Worm (Caenorhabditis elegans): ENCODE data around the gene osm-12.
A peak's percentile ranks its signal among the peaks of the same experiment; 100 is the strongest.

Gene osm-12

DNA sequence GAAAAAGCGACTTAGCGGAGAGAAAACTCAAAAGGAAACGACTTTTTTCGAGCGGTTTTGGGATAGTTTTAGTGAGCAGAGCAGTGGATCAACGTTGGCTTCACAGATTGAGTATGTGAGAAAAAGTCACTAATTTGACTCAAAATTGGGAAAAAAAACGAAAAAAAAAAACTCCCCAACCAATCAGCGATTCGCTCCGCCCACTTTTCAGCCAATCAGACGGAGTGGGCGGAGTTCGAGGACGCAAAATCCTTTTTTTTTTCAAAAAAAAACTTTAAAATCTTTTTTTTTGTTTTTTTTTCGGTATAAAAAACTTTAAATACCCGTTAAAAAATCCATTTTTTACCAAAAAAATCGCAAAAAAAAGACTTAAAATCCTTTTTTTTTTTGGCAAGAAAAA lies 18.5 kb upstream of the osm-12 start:
- TF ChIP-seq skn-1 (tag; optimal IDR thresholded peaks at IDR 0.05) (no peak), nhr-47 (tag; optimal IDR thresholded peaks at IDR 0.05) (no peak), lin-15B (tag; optimal IDR thresholded peaks at IDR 0.05) (no peak), F16B12.6 (tag; optimal IDR thresholded peaks at IDR 0.05) (no peak), nhr-237 (tag; optimal IDR thresholded peaks at IDR 0.05) (no peak), elt-3 (tag; optimal IDR thresholded peaks at IDR 0.05) (no peak), egl-13 (tag; optimal IDR thresholded peaks at IDR 0.05) (no peak), hlh-17 (GFP tag; optimal IDR thresholded peaks at IDR 0.05; ENCODE audit: borderline replicate concordance) (no peak), ces-1 (GFP tag; optimal IDR thresholded peaks at IDR 0.05) (no peak), zip-4 (GFP tag; optimal IDR thresholded peaks at IDR 0.05) (no peak), ama-1 (optimal IDR thresholded peaks at IDR 0.05) (no peak), vab-15 (tag; optimal IDR thresholded peaks at IDR 0.05) (no peak), hpl-2 (GFP tag; optimal IDR thresholded peaks at IDR 0.05) (no peak), blmp-1 (tag; optimal IDR thresholded peaks at IDR 0.05) (no peak), nhr-90 (tag; optimal IDR thresholded peaks at IDR 0.05; ENCODE audit: poor library complexity) (no peak), nhr-11 (tag; optimal IDR thresholded peaks at IDR 0.05) (no peak), swsn-7 (tag; optimal IDR thresholded peaks at IDR 0.05) (no peak)

DNA sequence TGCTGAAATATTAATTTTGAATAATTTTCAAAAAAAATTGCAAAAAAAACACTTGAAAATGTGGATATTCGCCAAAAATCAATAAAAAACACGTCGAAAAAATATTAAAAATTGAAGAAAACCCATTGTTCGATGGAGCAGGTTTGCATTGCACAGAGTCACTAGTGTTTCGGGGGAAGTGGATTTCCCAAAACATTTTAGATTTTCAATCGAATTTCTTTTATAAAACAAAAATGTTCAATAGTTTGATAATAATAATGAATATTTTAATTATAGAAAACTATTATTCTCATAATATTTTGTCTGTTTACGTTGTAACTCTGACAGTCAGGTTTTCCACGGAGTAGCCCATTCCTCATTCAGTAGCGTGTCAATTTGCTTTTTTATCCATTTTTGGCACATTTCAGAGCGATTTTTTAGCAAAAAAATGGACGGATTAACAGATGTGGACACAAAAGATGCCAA lies 16.3 kb upstream of the osm-12 start, which contains the start of the genes gex-4 and gphr-1:
Gene gex-4, minus strand, starts transcription at position 2 of the 465 bp plus-strand sequence.
Gene gphr-1, plus strand, starts transcription at position 415 of the 465 bp plus-strand sequence.
- peak; percentile 63 for TF ChIP-seq xbp-1 (tag; optimal IDR thresholded peaks at IDR 0.05)
- TF ChIP-seq fkh-4 (tag; optimal IDR thresholded peaks at IDR 0.05; ENCODE audit: borderline replicate concordance), result peak; percentile 38
- no peak for TF ChIP-seq lir-3 (tag; optimal IDR thresholded peaks at IDR 0.05; ENCODE audit: poor library complexity)
- TF ChIP-seq zag-1 (tag; optimal IDR thresholded peaks at IDR 0.05), result no peak
- peak; percentile 67 for TF ChIP-seq unc-98 (GFP tag; IDR thresholded peaks at IDR 0.05)
- peak; percentile 67 for TF ChIP-seq snu-23 (GFP tag; optimal IDR thresholded peaks at IDR 0.05)
- no peak for TF ChIP-seq grh-1 (GFP tag; IDR thresholded peaks at IDR 0.05)
- TF ChIP-seq efl-1 (optimal IDR thresholded peaks at IDR 0.05), result peak; percentile 48 to 60
- peak; percentile 67 to 96 for TF ChIP-seq efl-1 (GFP tag; optimal IDR thresholded peaks at IDR 0.05 in 1 of 2)
- TF ChIP-seq lsy-2 (tag; optimal IDR thresholded peaks at IDR 0.05), result peak; percentile 58 to 81
- no peak for TF ChIP-seq zip-4 (GFP tag; optimal IDR thresholded peaks at IDR 0.05)
- TF ChIP-seq aly-2 (tag; optimal IDR thresholded peaks at IDR 0.05), result no peak
- no peak for TF ChIP-seq ceh-8 (GFP tag; optimal IDR thresholded peaks at IDR 0.05)
- TF ChIP-seq ama-1 (optimal IDR thresholded peaks at IDR 0.05), result no peak
- no peak for TF ChIP-seq pag-3 (tag; optimal IDR thresholded peaks at IDR 0.05; ENCODE audit: borderline replicate concordance, insufficient read depth)
- TF ChIP-seq nhr-84 (tag; optimal IDR thresholded peaks at IDR 0.05), result no peak
- TF ChIP-seq C04F5.9 (tag; optimal IDR thresholded peaks at IDR 0.05), result peak; percentile 41
- TF ChIP-seq hlh-4 (tag; optimal IDR thresholded peaks at IDR 0.05), result no peak
- TF ChIP-seq lin-15B (tag; optimal IDR thresholded peaks at IDR 0.05), result peak; percentile 68
- peak in 1 of 2 experiments; percentile 49 for TF ChIP-seq ztf-11 (tag; optimal IDR thresholded peaks at IDR 0.05)
- TF ChIP-seq elt-3 (tag; optimal IDR thresholded peaks at IDR 0.05), result peak in 1 of 6 experiments; percentile 36
- TF ChIP-seq nhr-28 (tag; optimal IDR thresholded peaks at IDR 0.05), result no peak
- no peak for TF ChIP-seq aha-1 (tag; optimal IDR thresholded peaks at IDR 0.05)
- no peak for TF ChIP-seq nhr-237 (tag; optimal IDR thresholded peaks at IDR 0.05)
- peak; percentile 68 for TF ChIP-seq nhr-85 (tag)
- TF ChIP-seq egl-27 (tag; optimal IDR thresholded peaks at IDR 0.05), result no peak
- no peak for TF ChIP-seq rnt-1 (tag; optimal IDR thresholded peaks at IDR 0.05)
- TF ChIP-seq ceh-88 (GFP tag; IDR thresholded peaks at IDR 0.05), result no peak
- TF ChIP-seq F16B12.6 (tag; optimal IDR thresholded peaks at IDR 0.05), result peak; percentile 25
- TF ChIP-seq sptf-1 (tag; optimal IDR thresholded peaks at IDR 0.05), result no peak
- TF ChIP-seq nhr-11 (tag; optimal IDR thresholded peaks at IDR 0.05), result no peak
- TF ChIP-seq lin-39 (tag; optimal IDR thresholded peaks at IDR 0.05), result no peak
- no peak for TF ChIP-seq nhr-76 (tag; optimal IDR thresholded peaks at IDR 0.05)
- TF ChIP-seq dsc-1 (tag; optimal IDR thresholded peaks at IDR 0.05), result no peak
- no peak for TF ChIP-seq sox-4 (tag; optimal IDR thresholded peaks at IDR 0.05)
- peak; percentile 46 to 70 (median 49) for TF ChIP-seq dpl-1 (GFP tag; optimal IDR thresholded peaks at IDR 0.05)
- peak; percentile 65 to 72 for TF ChIP-seq lin-35 (GFP tag; optimal IDR thresholded peaks at IDR 0.05)
- peak; percentile 63 for TF ChIP-seq C16A3.4 (tag; optimal IDR thresholded peaks at IDR 0.05)
- no peak for TF ChIP-seq mdl-1 (tag; optimal IDR thresholded peaks at IDR 0.05)
- TF ChIP-seq unc-130 (tag; optimal IDR thresholded peaks at IDR 0.05), result no peak
- TF ChIP-seq vab-15 (tag; optimal IDR thresholded peaks at IDR 0.05), result no peak
- TF ChIP-seq fos-1 (tag; optimal IDR thresholded peaks at IDR 0.05), result no peak
